Fruit fly (Drosophila melanogaster) whole organism, embryonic: Measurements from ENCODE around the gene Mocs1.

Source experiments
- CG10209 ChIP-seq: fragments of 200-800 bp; sonication (Bioruptor generic); optimal IDR thresholded peaks from 3 replicates; lab custom pipeline; 2017; ENCODE audit warnings: missing biosample characterization, mild to moderate bottlenecking, missing genetic modification characterization, missing genetic modification reagents
- CG10321 ChIP-seq: fragments of 200-800 bp; sonication (Bioruptor generic); IDR thresholded peaks from 2 replicates; pipeline ENCODE4 v1.3.6; 2022; ENCODE audit warnings: missing biosample characterization, missing genetic modification characterization
- CG11695 ChIP-seq: fragments of 200-800 bp; sonication (Bioruptor generic); IDR thresholded peaks from 3 replicates; pipeline ENCODE4 v1.3.6; 2022; ENCODE audit warnings: missing biosample characterization, missing genetic modification characterization
- CG12942 ChIP-seq: fragments of 200-800 bp; sonication (Bioruptor generic); optimal IDR thresholded peaks from 3 replicates; lab custom pipeline; 2016; ENCODE audit warnings: missing biosample characterization, missing genetic modification characterization
- CG13424 ChIP-seq: fragments of 200-800 bp; sonication (Bioruptor generic); optimal IDR thresholded peaks from 2 replicates; lab custom pipeline; 2019; ENCODE audit warnings: missing biosample characterization, mild to moderate bottlenecking, missing genetic modification characterization, moderate library complexity
- CG14050 ChIP-seq: fragments of 200-800 bp; sonication (Bioruptor generic); IDR thresholded peaks from 3 replicates; pipeline ENCODE4 v1.3.6; 2022; ENCODE audit warnings: missing biosample characterization, missing genetic modification characterization
- CG15269 ChIP-seq: fragments of 200-800 bp; sonication (Bioruptor generic); optimal IDR thresholded peaks from 2 replicates; lab custom pipeline; 2018; ENCODE audit warnings: missing biosample characterization, mild to moderate bottlenecking, missing genetic modification characterization, moderate library complexity
- CG1602 ChIP-seq: fragments of 200-800 bp; sonication (Bioruptor generic); optimal IDR thresholded peaks from 3 replicates; lab custom pipeline; 2016; ENCODE audit warnings: missing biosample characterization, missing genetic modification characterization
- CG17829 ChIP-seq: fragments of 200-800 bp; optimal IDR thresholded peaks from 2 replicates; lab custom pipeline; 2019; ENCODE audit warnings: missing biosample characterization, mild to moderate bottlenecking, missing genetic modification characterization, moderate library complexity
- CG3407 ChIP-seq: fragments of 200-800 bp; sonication (Bioruptor generic); optimal IDR thresholded peaks from 2 replicates; lab custom pipeline; 2018; ENCODE audit warnings: missing biosample characterization, mild to moderate bottlenecking, missing genetic modification characterization
- CG42726 ChIP-seq: fragments of 200-800 bp; sonication (Bioruptor generic); IDR thresholded peaks from 2 replicates; pipeline ENCODE4 v1.3.6; 2022; ENCODE audit warnings: missing biosample characterization, missing genetic modification characterization; ENCODE audit not compliant: partially characterized antibody
- CG4730 ChIP-seq: fragments of 200-800 bp; sonication (Bioruptor generic); IDR thresholded peaks from 2 replicates; pipeline ENCODE4 v1.3.6; 2022; ENCODE audit warnings: missing biosample characterization, missing genetic modification characterization
- CG6689 ChIP-seq: fragments of 200-800 bp; sonication (Bioruptor generic); IDR thresholded peaks from 2 replicates; pipeline ENCODE4 v1.3.6; 2022; ENCODE audit warnings: missing biosample characterization, missing genetic modification characterization
- CTCF ChIP-seq: fragments of 200-800 bp; sonication (Bioruptor generic); optimal IDR thresholded peaks from 2 replicates; lab custom pipeline; 2017; ENCODE audit warnings: missing biosample characterization, mild to moderate bottlenecking, missing genetic modification characterization, moderate library complexity
- Camta ChIP-seq: fragments of 200-800 bp; sonication (Bioruptor generic); optimal IDR thresholded peaks from 2 replicates; lab custom pipeline; 2016; ENCODE audit warnings: missing biosample characterization, missing genetic modification characterization
- Chrac-16 ChIP-seq: fragments of 200-800 bp; sonication (Bioruptor generic); optimal IDR thresholded peaks from 3 replicates; lab custom pipeline; 2016; ENCODE audit warnings: missing biosample characterization, missing genetic modification characterization
- Dad ChIP-seq: fragments of 200-800 bp; sonication (Bioruptor generic); optimal IDR thresholded peaks from 3 replicates; lab custom pipeline; 2016; ENCODE audit warnings: missing biosample characterization, missing genetic modification characterization
- Dref ChIP-seq: fragments of 200-800 bp; sonication (Bioruptor generic); IDR thresholded peaks from 2 replicates; pipeline ENCODE4 v1.3.6; 2022; ENCODE audit warnings: missing biosample characterization, missing genetic modification characterization
- H2.0 ChIP-seq: fragments of 200-800 bp; sonication (Bioruptor generic); IDR thresholded peaks from 2 replicates; pipeline ENCODE4 v1.3.6; 2022; ENCODE audit warnings: missing biosample characterization, missing genetic modification characterization
- Hmx ChIP-seq: fragments of 200-800 bp; sonication (Bioruptor generic); optimal IDR thresholded peaks from 2 replicates; lab custom pipeline; 2016; ENCODE audit warnings: missing biosample characterization, missing genetic modification characterization
- Hr51 ChIP-seq, 2 experiments: fragments of 200-800 bp; sonication (Bioruptor generic); optimal IDR thresholded peaks; 2 replicates in 1 of 2; 3 replicates in 1 of 2; lab custom pipeline; 2016 to 2018; ENCODE audit warnings: missing biosample characterization in 2 of 2, missing genetic modification characterization in 2 of 2, mild to moderate bottlenecking in 1 of 2, moderate library complexity in 1 of 2
- Lpt ChIP-seq: fragments of >200 bp; optimal IDR thresholded peaks from 2 replicates; lab custom pipeline; 2018; ENCODE audit warnings: missing biosample characterization, missing genetic modification characterization
- Nf-YA ChIP-seq: fragments of 200-800 bp; sonication (Bioruptor generic); IDR thresholded peaks from 2 replicates; pipeline ENCODE4 v1.3.6; 2022; ENCODE audit warnings: missing biosample characterization, missing genetic modification characterization
- Nf-YB ChIP-seq: fragments of 200-800 bp; sonication (Bioruptor generic); optimal IDR thresholded peaks from 3 replicates; lab custom pipeline; 2019; ENCODE audit warnings: missing biosample characterization, mild to moderate bottlenecking, missing genetic modification characterization, moderate library complexity
- abd-A ChIP-seq: fragments of 200-800 bp; sonication (Bioruptor generic); optimal IDR thresholded peaks from 3 replicates; lab custom pipeline; 2019; ENCODE audit warnings: missing biosample characterization, mild to moderate bottlenecking, missing genetic modification characterization, moderate library complexity
- ap ChIP-seq: fragments of 200-800 bp; sonication (Bioruptor generic); IDR thresholded peaks from 2 replicates; pipeline ENCODE4 v1.3.6; 2022; ENCODE audit warnings: missing biosample characterization, missing genetic modification characterization
- bbx ChIP-seq: fragments of 200-800 bp; sonication (Bioruptor generic); IDR thresholded peaks from 2 replicates; pipeline ENCODE4 v1.3.6; 2022; ENCODE audit warnings: missing biosample characterization, missing genetic modification characterization; ENCODE audit not compliant: partially characterized antibody
- danr ChIP-seq: fragments of 200-800 bp; sonication (Bioruptor generic); IDR thresholded peaks from 2 replicates; pipeline ENCODE4 v1.3.6; 2022; ENCODE audit warnings: missing biosample characterization, missing genetic modification characterization
- dimm ChIP-seq: fragments of 200-800 bp; sonication (Bioruptor generic); IDR thresholded peaks from 2 replicates; pipeline ENCODE4 v1.3.6; 2022; ENCODE audit warnings: missing biosample characterization, missing genetic modification characterization
- dm ChIP-seq: fragments of 200-800 bp; sonication (Bioruptor generic); optimal IDR thresholded peaks from 3 replicates; lab custom pipeline; 2016; ENCODE audit warnings: missing biosample characterization, missing genetic modification characterization
- dpn ChIP-seq, 2 experiments: fragments of 200-800 bp; sonication (Bioruptor generic); optimal IDR thresholded peaks; 3 replicates each; lab custom pipeline; 2016; ENCODE audit warnings: missing biosample characterization in 2 of 2, missing genetic modification characterization in 2 of 2
- emc ChIP-seq: fragments of 200-800 bp; sonication (Bioruptor generic); optimal IDR thresholded peaks from 2 replicates; lab custom pipeline; 2016; ENCODE audit warnings: missing biosample characterization, missing genetic modification characterization
- ems ChIP-seq: fragments of 200-800 bp; sonication (Bioruptor generic); optimal IDR thresholded peaks from 3 replicates; lab custom pipeline; 2016; ENCODE audit warnings: missing biosample characterization, missing genetic modification characterization
- fd102C ChIP-seq: fragments of 200-800 bp; sonication (Bioruptor generic); optimal IDR thresholded peaks from 2 replicates; lab custom pipeline; 2018; ENCODE audit warnings: missing biosample characterization, mild to moderate bottlenecking, missing genetic modification characterization, moderate library complexity
- fd3F ChIP-seq: fragments of 200-800 bp; sonication (Bioruptor generic); optimal IDR thresholded peaks from 2 replicates; lab custom pipeline; 2018; ENCODE audit warnings: missing biosample characterization, mild to moderate bottlenecking, missing genetic modification characterization, moderate library complexity
- gro ChIP-seq: fragments of 200-800 bp; sonication (Bioruptor generic); optimal IDR thresholded peaks from 2 replicates; lab custom pipeline; 2016; ENCODE audit warnings: missing biosample characterization, missing genetic modification characterization
- ken ChIP-seq: fragments of 200-800 bp; sonication (Bioruptor generic); IDR thresholded peaks from 3 replicates; pipeline ENCODE4 v1.3.6; 2022; ENCODE audit warnings: missing biosample characterization, missing genetic modification characterization
- nau ChIP-seq: fragments of 200-800 bp; sonication (Bioruptor generic); optimal IDR thresholded peaks from 3 replicates; lab custom pipeline; 2017; ENCODE audit warnings: missing biosample characterization, mild to moderate bottlenecking, missing genetic modification characterization, missing genetic modification reagents
- nerfin-2 ChIP-seq: fragments of 200-800 bp; sonication (Bioruptor generic); IDR thresholded peaks from 2 replicates; pipeline ENCODE4 v1.3.6; 2022; ENCODE audit warnings: missing biosample characterization, missing genetic modification characterization; ENCODE audit not compliant: partially characterized antibody
- oc ChIP-seq: fragments of 200-800 bp; sonication (Bioruptor generic); optimal IDR thresholded peaks from 2 replicates; lab custom pipeline; 2018; ENCODE audit warnings: missing biosample characterization, mild to moderate bottlenecking, missing genetic modification characterization, moderate library complexity
- phol ChIP-seq: fragments of 200-800 bp; sonication (Bioruptor generic); optimal IDR thresholded peaks from 3 replicates; lab custom pipeline; 2018; ENCODE audit warnings: missing biosample characterization, mild to moderate bottlenecking, missing genetic modification characterization, moderate library complexity
- prd ChIP-seq, 3 experiments: fragments of >200 bp in 2 of 3; fragments of 200-800 bp in 1 of 3; sonication (Bioruptor generic) in 1 of 3; optimal IDR thresholded peaks in 2 of 3; IDR thresholded peaks in 1 of 3; 2 replicates in 2 of 3; 3 replicates in 1 of 3; pipeline versions ENCODE4 v1.3.6 to Lab custom; 2017 to 2022; ENCODE audit warnings: missing biosample characterization in 1 of 3, missing genetic modification characterization in 1 of 3
- pum ChIP-seq: fragments of 200-800 bp; sonication (Bioruptor generic); optimal IDR thresholded peaks from 2 replicates; lab custom pipeline; 2016; ENCODE audit warnings: missing biosample characterization, missing genetic modification characterization
- sd ChIP-seq: fragments of 200-800 bp; sonication (Bioruptor generic); optimal IDR thresholded peaks from 3 replicates; lab custom pipeline; 2018; ENCODE audit warnings: missing biosample characterization, mild to moderate bottlenecking, missing genetic modification characterization, moderate library complexity
- seq ChIP-seq: fragments of 200-800 bp; sonication (Bioruptor generic); IDR thresholded peaks from 2 replicates; pipeline ENCODE4 v1.3.6; 2022; ENCODE audit warnings: missing biosample characterization, missing genetic modification characterization
- tap ChIP-seq: fragments of 200-800 bp; optimal IDR thresholded peaks from 3 replicates; lab custom pipeline; 2019; ENCODE audit warnings: missing biosample characterization, mild to moderate bottlenecking, missing genetic modification characterization, moderate library complexity
- unc-4 ChIP-seq: fragments of 200-800 bp; sonication (Bioruptor generic); IDR thresholded peaks from 2 replicates; pipeline ENCODE4 v1.3.6; 2022; ENCODE audit warnings: missing biosample characterization, missing genetic modification characterization; ENCODE audit not compliant: partially characterized antibody
- vvl ChIP-seq: fragments of 200-800 bp; sonication (Bioruptor generic); IDR thresholded peaks from 2 replicates; pipeline ENCODE4 v1.3.6; 2022; ENCODE audit warnings: missing biosample characterization, missing genetic modification characterization
- zf30C ChIP-seq: fragments of 200-800 bp; sonication (Bioruptor generic); optimal IDR thresholded peaks from 3 replicates; lab custom pipeline; 2018; ENCODE audit warnings: missing biosample characterization, mild to moderate bottlenecking, missing genetic modification characterization
- zfh2 ChIP-seq: fragments of 200-800 bp; sonication (Bioruptor generic); optimal IDR thresholded peaks from 2 replicates; lab custom pipeline; 2016; ENCODE audit warnings: missing biosample characterization, missing genetic modification characterization

The Mocs1 gene

dm6 chr3L:11089805-11090440, 19.6 kb downstream of the Mocs1 start (continued):
- TF ChIP-seq seq, result peak; percentile 85
- peak; percentile 46 for TF ChIP-seq zfh2
- TF ChIP-seq CG13424 (tag; lab: Kevin White, UChicago), result peak; percentile 94
- TF ChIP-seq Dad (GFP tag; lab: Kevin White, UChicago), result peak; percentile 63
- peak; percentile 73 to 88 for TF ChIP-seq dpn (GFP tag; optimal IDR thresholded peaks at IDR 0.05; lab: Kevin White, UChicago)
- TF ChIP-seq Dref (GFP tag; lab: Robert Waterston, UW), result no peak
- no peak for TF ChIP-seq CG42726 (GFP tag; lab: Robert Waterston, UW)
- TF ChIP-seq prd (optimal IDR thresholded peaks at IDR 0.05; lab: Kevin White, UChicago), result no peak
- peak; percentile 85 for TF ChIP-seq prd (GFP tag; IDR thresholded peaks at IDR 0.05; lab: Robert Waterston, UW)
- TF ChIP-seq Hmx (GFP tag; lab: Kevin White, UChicago), result peak; percentile 68
- TF ChIP-seq abd-A (tag; lab: Kevin White, UChicago), result peak; percentile 10
- peak; percentile 75 for TF ChIP-seq dm (GFP tag; lab: Kevin White, UChicago)
- peak; percentile 87 for TF ChIP-seq CG1602 (GFP tag; lab: Kevin White, UChicago)
- peak; percentile 75 for TF ChIP-seq pum (GFP tag; lab: Kevin White, UChicago)
- TF ChIP-seq Lpt (GFP tag; lab: Kevin White, UChicago), result no peak
- peak; percentile 83 for TF ChIP-seq Nf-YB
- peak; percentile 35; the same call in 2 of the 3 replicates for TF ChIP-seq CG14050 (GFP tag; lab: Robert Waterston, UW)
- TF ChIP-seq Camta (GFP tag; lab: Kevin White, UChicago), result peak; percentile 89
- no peak for TF ChIP-seq zf30C (GFP tag; lab: Kevin White, UChicago)
- TF ChIP-seq phol (tag; lab: Kevin White, UChicago), result peak; percentile 91
- TF ChIP-seq CG6689 (GFP tag; lab: Robert Waterston, UW), result peak; percentile 90
- peak; percentile 68 to 97 for TF ChIP-seq Hr51 (GFP tag; optimal IDR thresholded peaks at IDR 0.05; lab: Kevin White, UChicago)
- TF ChIP-seq bbx, result no peak
- peak; percentile 95 for TF ChIP-seq CG15269 (tag; lab: Kevin White, UChicago)
- no peak for TF ChIP-seq nerfin-2 (GFP tag; lab: Robert Waterston, UW)
- no peak for TF ChIP-seq ken
- peak; percentile 79 for TF ChIP-seq vvl (GFP tag; lab: Robert Waterston, UW)
- TF ChIP-seq dimm, result peak; percentile 4; the same call in 1 of the 2 replicates
- TF ChIP-seq CG3407, result peak; percentile 81
- TF ChIP-seq tap (tag; lab: Kevin White, UChicago), result peak; percentile 87
- TF ChIP-seq ems (GFP tag; lab: Kevin White, UChicago), result peak; percentile 87
- peak; percentile 46 for TF ChIP-seq emc
- TF ChIP-seq H2.0 (GFP tag; lab: Robert Waterston, UW), result peak; percentile 54
- peak; percentile 22 for TF ChIP-seq gro
- peak; percentile 49 for TF ChIP-seq CG4730 (GFP tag; lab: Robert Waterston, UW)
- peak; percentile 93 for TF ChIP-seq nau (GFP tag; lab: Kevin White, UChicago)
- peak; percentile 47 for TF ChIP-seq CG12942 (GFP tag; lab: Kevin White, UChicago)
- TF ChIP-seq CG11695 (GFP tag; lab: Robert Waterston, UW), result peak; percentile 86
- no peak for TF ChIP-seq unc-4 (GFP tag; lab: Robert Waterston, UW)
- peak; percentile 93 for TF ChIP-seq fd102C (GFP tag; lab: Kevin White, UChicago)
- peak; percentile 58; the same call in 1 of the 2 replicates for TF ChIP-seq danr
- TF ChIP-seq fd3F (GFP tag; lab: Kevin White, UChicago), result peak; percentile 75
- TF ChIP-seq ap (GFP tag; lab: Robert Waterston, UW), result peak; percentile 36
- peak; percentile 95 for TF ChIP-seq CG17829 (tag; lab: Kevin White, UChicago)
- peak; percentile 73 for TF ChIP-seq sd (tag; lab: Kevin White, UChicago)
- peak; percentile 63 for TF ChIP-seq CTCF (GFP tag; lab: Kevin White, UChicago)
- peak; percentile 54; the same call in 1 of the 2 replicates for TF ChIP-seq CG10321 (GFP tag; lab: Robert Waterston, UW)
- peak; percentile 91 for TF ChIP-seq Chrac-16
- peak; percentile 92 for TF ChIP-seq CG10209 (GFP tag; lab: Kevin White, UChicago)
- peak; percentile 82 for TF ChIP-seq Nf-YA
- TF ChIP-seq oc (tag; lab: Kevin White, UChicago), result peak; percentile 81
